Fruit fly (Drosophila melanogaster) whole organism, embryonic: ENCODE data around the gene PGRP-LA.

ENCODE experiments used
- Aef1 ChIP-seq: fragments of 200-800 bp; sonication (Bioruptor generic); IDR thresholded peaks from 3 replicates; pipeline ENCODE4 v1.3.6; 2022; ENCODE audit warnings: missing biosample characterization, missing genetic modification characterization
- B-H1 ChIP-seq: fragments of 200-800 bp; sonication (Bioruptor generic); IDR thresholded peaks from 3 replicates; pipeline ENCODE4 v1.3.6; 2022; ENCODE audit warnings: missing biosample characterization, missing genetic modification characterization
- Bdp1 ChIP-seq: fragments of 200-800 bp; sonication (Bioruptor generic); optimal IDR thresholded peaks from 3 replicates; lab custom pipeline; 2016; ENCODE audit warnings: missing biosample characterization, missing genetic modification characterization
- Bgb ChIP-seq: fragments of 200-800 bp; sonication (Bioruptor generic); IDR thresholded peaks from 2 replicates; pipeline ENCODE4 v1.3.6; 2022; ENCODE audit warnings: missing biosample characterization, missing genetic modification characterization; ENCODE audit not compliant: partially characterized antibody
- CG10147 ChIP-seq: fragments of 200-800 bp; sonication (Bioruptor generic); optimal IDR thresholded peaks from 2 replicates; lab custom pipeline; 2019; ENCODE audit warnings: missing biosample characterization, mild to moderate bottlenecking, missing genetic modification characterization, moderate library complexity
- CG12071 ChIP-seq: fragments of 200-800 bp; sonication (Bioruptor generic); optimal IDR thresholded peaks from 3 replicates; lab custom pipeline; 2018; ENCODE audit warnings: missing biosample characterization, mild to moderate bottlenecking, missing genetic modification characterization
- CG12219 ChIP-seq: fragments of 200-800 bp; sonication (Bioruptor generic); optimal IDR thresholded peaks from 3 replicates; lab custom pipeline; 2018; ENCODE audit warnings: missing biosample characterization, mild to moderate bottlenecking, missing genetic modification characterization
- CG14014 ChIP-seq: fragments of 200-800 bp; sonication (Bioruptor generic); IDR thresholded peaks from 2 replicates; pipeline ENCODE4 v1.3.6; 2022; ENCODE audit warnings: missing biosample characterization, missing genetic modification characterization
- CG1647 ChIP-seq: fragments of 200-800 bp; sonication (Bioruptor generic); optimal IDR thresholded peaks from 3 replicates; lab custom pipeline; 2016; ENCODE audit warnings: missing biosample characterization, missing genetic modification characterization
- CG17612 ChIP-seq: fragments of 200-800 bp; sonication (Bioruptor generic); IDR thresholded peaks from 2 replicates; pipeline ENCODE4 v1.3.6; 2022; ENCODE audit warnings: missing biosample characterization, missing genetic modification characterization
- CG1792 ChIP-seq: fragments of 200-800 bp; sonication (Bioruptor generic); optimal IDR thresholded peaks from 2 replicates; lab custom pipeline; 2016; ENCODE audit warnings: missing biosample characterization, missing genetic modification characterization
- CG32772 ChIP-seq: fragments of 200-800 bp; sonication (Bioruptor generic); IDR thresholded peaks from 2 replicates; pipeline ENCODE4 v1.3.6; 2022; ENCODE audit warnings: missing biosample characterization, missing genetic modification characterization
- CG3281 ChIP-seq: fragments of 200-800 bp; sonication (Bioruptor generic); optimal IDR thresholded peaks from 3 replicates; lab custom pipeline; 2017; ENCODE audit warnings: missing biosample characterization, mild to moderate bottlenecking, missing genetic modification characterization
- CG4404 ChIP-seq: fragments of 200-800 bp; sonication (Bioruptor generic); IDR thresholded peaks from 2 replicates; pipeline ENCODE4 v1.3.6; 2022; ENCODE audit warnings: missing biosample characterization, missing genetic modification characterization
- CG6272 ChIP-seq: fragments of 200-800 bp; sonication (Bioruptor generic); IDR thresholded peaks from 2 replicates; pipeline ENCODE4 v1.3.6; 2022; ENCODE audit warnings: missing biosample characterization, missing genetic modification characterization
- Drgx ChIP-seq: fragments of 200-800 bp; sonication (Bioruptor generic); IDR thresholded peaks from 2 replicates; pipeline ENCODE4 v1.3.6; 2022; ENCODE audit warnings: missing biosample characterization, missing genetic modification characterization
- Eip74EF ChIP-seq, 2 experiments: fragments of 200-800 bp in 1 of 2; fragments of >200 bp in 1 of 2; sonication (Bioruptor generic) in 1 of 2; optimal IDR thresholded peaks; 2 replicates each; lab custom pipeline; 2017 to 2019; ENCODE audit warnings: missing biosample characterization in 2 of 2, missing genetic modification characterization in 2 of 2, mild to moderate bottlenecking in 1 of 2, moderate library complexity in 1 of 2
- Elba2 ChIP-seq: fragments of 200-800 bp; sonication (Bioruptor generic); optimal IDR thresholded peaks from 3 replicates; lab custom pipeline; 2016; ENCODE audit warnings: missing biosample characterization, missing genetic modification characterization
- H2.0 ChIP-seq: fragments of 200-800 bp; sonication (Bioruptor generic); IDR thresholded peaks from 2 replicates; pipeline ENCODE4 v1.3.6; 2022; ENCODE audit warnings: missing biosample characterization, missing genetic modification characterization
- Hr51 ChIP-seq, 2 experiments: fragments of 200-800 bp; sonication (Bioruptor generic); optimal IDR thresholded peaks; 2 replicates in 1 of 2; 3 replicates in 1 of 2; lab custom pipeline; 2016 to 2018; ENCODE audit warnings: missing biosample characterization in 2 of 2, missing genetic modification characterization in 2 of 2, mild to moderate bottlenecking in 1 of 2, moderate library complexity in 1 of 2
- Mes4 ChIP-seq: fragments of 200-800 bp; sonication (Bioruptor generic); optimal IDR thresholded peaks from 2 replicates; lab custom pipeline; 2016; ENCODE audit warnings: missing biosample characterization, missing genetic modification characterization
- Myb ChIP-seq: fragments of 200-800 bp; sonication (Bioruptor generic); optimal IDR thresholded peaks from 2 replicates; lab custom pipeline; 2016; ENCODE audit warnings: missing biosample characterization, missing genetic modification characterization
- PHDP ChIP-seq: fragments of 200-800 bp; sonication (Bioruptor generic); optimal IDR thresholded peaks from 3 replicates; lab custom pipeline; 2018; ENCODE audit warnings: missing biosample characterization, mild to moderate bottlenecking, missing genetic modification characterization, moderate library complexity
- Sox100B ChIP-seq: fragments of 200-800 bp; sonication (Bioruptor generic); optimal IDR thresholded peaks from 3 replicates; lab custom pipeline; 2018; ENCODE audit warnings: missing biosample characterization, mild to moderate bottlenecking, missing genetic modification characterization
- Sry-δ ChIP-seq: fragments of 200-800 bp; sonication (Bioruptor generic); optimal IDR thresholded peaks from 2 replicates; lab custom pipeline; 2016; ENCODE audit warnings: missing biosample characterization, missing genetic modification characterization
- Vsx1 ChIP-seq: fragments of 200-800 bp; sonication (Bioruptor generic); optimal IDR thresholded peaks from 2 replicates; lab custom pipeline; 2017; ENCODE audit warnings: missing biosample characterization, mild to moderate bottlenecking, missing genetic modification characterization, missing genetic modification reagents
- ac ChIP-seq: fragments of 200-800 bp; sonication (Bioruptor generic); optimal IDR thresholded peaks from 3 replicates; lab custom pipeline; 2017; ENCODE audit warnings: missing biosample characterization, mild to moderate bottlenecking, missing genetic modification characterization
- aop ChIP-seq: fragments of 200-800 bp; sonication (Bioruptor generic); IDR thresholded peaks from 2 replicates; pipeline ENCODE4 v1.3.6; 2022; ENCODE audit warnings: missing biosample characterization, missing genetic modification characterization
- bowl ChIP-seq: fragments of 200-800 bp; sonication (Bioruptor generic); IDR thresholded peaks from 2 replicates; pipeline ENCODE4 v1.3.6; 2022; ENCODE audit warnings: missing biosample characterization, missing genetic modification characterization
- fd3F ChIP-seq: fragments of 200-800 bp; sonication (Bioruptor generic); optimal IDR thresholded peaks from 2 replicates; lab custom pipeline; 2018; ENCODE audit warnings: missing biosample characterization, mild to moderate bottlenecking, missing genetic modification characterization, moderate library complexity
- gcm ChIP-seq: fragments of 200-800 bp; sonication (Bioruptor generic); optimal IDR thresholded peaks from 2 replicates; lab custom pipeline; 2019; ENCODE audit warnings: missing biosample characterization, mild to moderate bottlenecking, missing genetic modification characterization, moderate library complexity
- grn ChIP-seq: fragments of 200-800 bp; sonication (Bioruptor generic); optimal IDR thresholded peaks from 3 replicates; lab custom pipeline; 2017; ENCODE audit warnings: missing biosample characterization, missing genetic modification characterization
- gsb ChIP-seq: fragments of 200-800 bp; sonication (Bioruptor generic); IDR thresholded peaks from 2 replicates; pipeline ENCODE4 v1.3.6; 2022; ENCODE audit warnings: missing biosample characterization, missing genetic modification characterization
- lab ChIP-seq: fragments of 200-800 bp; sonication (Bioruptor generic); optimal IDR thresholded peaks from 3 replicates; lab custom pipeline; 2017; ENCODE audit warnings: missing biosample characterization, missing genetic modification characterization, mild to moderate bottlenecking, moderate library complexity, missing genetic modification reagents
- lmd ChIP-seq: fragments of 200-800 bp; sonication (Bioruptor generic); IDR thresholded peaks from 2 replicates; pipeline ENCODE4 v1.3.6; 2022; ENCODE audit warnings: missing biosample characterization, missing genetic modification characterization
- nerfin-2 ChIP-seq: fragments of 200-800 bp; sonication (Bioruptor generic); IDR thresholded peaks from 2 replicates; pipeline ENCODE4 v1.3.6; 2022; ENCODE audit warnings: missing biosample characterization, missing genetic modification characterization; ENCODE audit not compliant: partially characterized antibody
- pan ChIP-seq, 4 experiments: fragments of >200 bp in 3 of 4; fragments of 200-800 bp in 1 of 4; sonication (Bioruptor generic) in 1 of 4; optimal IDR thresholded peaks in 3 of 4; IDR thresholded peaks in 1 of 4; 2 replicates each; pipeline versions ENCODE4 v1.3.6 to Lab custom; 2017 to 2022; ENCODE audit warnings: missing biosample characterization in 2 of 4, missing genetic modification characterization in 2 of 4, mixed read lengths in 1 of 4
- pzg ChIP-seq: fragments of 200-800 bp; sonication (Bioruptor generic); optimal IDR thresholded peaks from 3 replicates; lab custom pipeline; 2018; ENCODE audit warnings: missing biosample characterization, mild to moderate bottlenecking, missing genetic modification characterization, moderate library complexity
- ranshi ChIP-seq: fragments of 200-800 bp; sonication (Bioruptor generic); IDR thresholded peaks from 2 replicates; pipeline ENCODE4 v1.3.6; 2022; ENCODE audit warnings: missing biosample characterization, missing genetic modification characterization
- repo ChIP-seq: fragments of 200-800 bp; sonication (Bioruptor generic); optimal IDR thresholded peaks from 2 replicates; lab custom pipeline; 2016; ENCODE audit warnings: missing biosample characterization, missing genetic modification characterization
- salm ChIP-seq: fragments of 200-800 bp; sonication (Bioruptor generic); optimal IDR thresholded peaks from 2 replicates; lab custom pipeline; 2018; ENCODE audit warnings: missing biosample characterization, mild to moderate bottlenecking, missing genetic modification characterization
- sc ChIP-seq, 3 experiments: fragments of >200 bp in 2 of 3; fragments of 200-800 bp in 1 of 3; sonication (Bioruptor generic) in 1 of 3; optimal IDR thresholded peaks; 2 replicates in 2 of 3; 3 replicates in 1 of 3; lab custom pipeline; 2017; ENCODE audit warnings: mild to moderate bottlenecking in 1 of 3, missing biosample characterization in 1 of 3, missing genetic modification characterization in 1 of 3, missing genetic modification reagents in 1 of 3
- sens ChIP-seq: fragments of 200-800 bp; sonication (Bioruptor generic); peaks from one replicate; lab custom pipeline; 2016; ENCODE audit warnings: missing biosample characterization, missing genetic modification characterization
- seq ChIP-seq: fragments of 200-800 bp; sonication (Bioruptor generic); IDR thresholded peaks from 2 replicates; pipeline ENCODE4 v1.3.6; 2022; ENCODE audit warnings: missing biosample characterization, missing genetic modification characterization
- sna ChIP-seq: fragments of 200-800 bp; sonication (Bioruptor generic); IDR thresholded peaks from 2 replicates; pipeline ENCODE4 v1.3.6; 2022; ENCODE audit warnings: missing biosample characterization, missing genetic modification characterization; ENCODE audit not compliant: partially characterized antibody
- tna ChIP-seq: fragments of 200-800 bp; sonication (Bioruptor generic); IDR thresholded peaks from 2 replicates; pipeline ENCODE4 v1.3.6; 2022; ENCODE audit warnings: missing biosample characterization, missing genetic modification characterization; ENCODE audit not compliant: partially characterized antibody
- twi ChIP-seq: fragments of 200-800 bp; optimal IDR thresholded peaks from 2 replicates; lab custom pipeline; 2019; ENCODE audit warnings: missing biosample characterization, mild to moderate bottlenecking, missing genetic modification characterization, moderate library complexity
- vvl ChIP-seq: fragments of 200-800 bp; sonication (Bioruptor generic); IDR thresholded peaks from 2 replicates; pipeline ENCODE4 v1.3.6; 2022; ENCODE audit warnings: missing biosample characterization, missing genetic modification characterization
- zen ChIP-seq: fragments of 200-800 bp; sonication (Bioruptor generic); optimal IDR thresholded peaks from 3 replicates; lab custom pipeline; 2018; ENCODE audit warnings: missing biosample characterization, mild to moderate bottlenecking, missing genetic modification characterization, moderate library complexity

The PGRP-LA gene

dm6 chr3L:9370907-9371365, 36.8 kb downstream of the PGRP-LA start, which contains the start of gene Fdx1 (continued):
- TF ChIP-seq Myb (GFP tag; lab: Kevin White, UChicago) = no peak
- peak; percentile 24 for TF ChIP-seq CG3281
- no peak for TF ChIP-seq salm (tag; lab: Kevin White, UChicago)
- no peak for TF ChIP-seq sc (optimal IDR thresholded peaks at IDR 0.05; lab: Kevin White, UChicago)
- no peak for TF ChIP-seq sc (GFP tag; optimal IDR thresholded peaks at IDR 0.05; lab: Kevin White, UChicago)
- no peak for TF ChIP-seq CG4404 (GFP tag; lab: Robert Waterston, UW)
- TF ChIP-seq lab (GFP tag; lab: Kevin White, UChicago) = no peak
- TF ChIP-seq repo = no peak
- TF ChIP-seq gcm (GFP tag; lab: Kevin White, UChicago) = peak; percentile 22
- peak; percentile 20; the same call in 1 of the 2 replicates for TF ChIP-seq vvl (GFP tag; lab: Robert Waterston, UW)
- TF ChIP-seq Drgx (GFP tag; lab: Robert Waterston, UW) = no peak
- TF ChIP-seq Mes4 (GFP tag; lab: Kevin White, UChicago) = no peak
- no peak for TF ChIP-seq Bdp1 (GFP tag; lab: Kevin White, UChicago)
- TF ChIP-seq bowl (GFP tag; lab: Robert Waterston, UW) = no peak
- peak; percentile 16 for TF ChIP-seq fd3F
- no peak for TF ChIP-seq zen (tag; lab: Kevin White, UChicago)
- TF ChIP-seq pan (optimal IDR thresholded peaks at IDR 0.05; lab: Kevin White, UChicago) = no peak
- TF ChIP-seq pan (GFP tag; optimal IDR thresholded peaks at IDR 0.05 in 1 of 2, IDR thresholded peaks at IDR 0.05 in 1 of 2) = peak in 1 of 2 experiments; percentile 15
- TF ChIP-seq lmd (GFP tag; lab: Robert Waterston, UW) = no peak; the same call in 1 of the 2 replicates
- TF ChIP-seq tna (GFP tag; lab: Robert Waterston, UW) = no peak
- no peak for TF ChIP-seq CG1792 (GFP tag; lab: Kevin White, UChicago)
- TF ChIP-seq CG14014 (GFP tag; lab: Robert Waterston, UW) = 0 out of 2 replicates have a peak, but pooled peaks have one; percentile 39
- peak; percentile 33; the same call in 1 of the 2 replicates for TF ChIP-seq Bgb
- TF ChIP-seq Elba2 (GFP tag; lab: Kevin White, UChicago) = no peak
- peak; percentile 46 for TF ChIP-seq CG10147
- peak; percentile 68 for TF ChIP-seq Aef1 (GFP tag; lab: Robert Waterston, UW)
- no peak for TF ChIP-seq B-H1 (GFP tag; lab: Robert Waterston, UW)
- TF ChIP-seq CG1647 = no peak
- no peak for TF ChIP-seq Vsx1 (GFP tag; lab: Kevin White, UChicago)
- TF ChIP-seq Sox100B (GFP tag; lab: Kevin White, UChicago) = peak; percentile 23
- peak; percentile 70 for TF ChIP-seq Sry-δ
- TF ChIP-seq Hr51 (GFP tag; optimal IDR thresholded peaks at IDR 0.05; lab: Kevin White, UChicago) = peak in 1 of 2 experiments; percentile 51
- TF ChIP-seq seq = no peak
- peak; percentile 75 for TF ChIP-seq sens (GFP tag; lab: Kevin White, UChicago)
- peak; percentile 77 for TF ChIP-seq sna (GFP tag; lab: Robert Waterston, UW)
- TF ChIP-seq aop = no peak
- TF ChIP-seq CG12071 (GFP tag; lab: Kevin White, UChicago) = no peak
- TF ChIP-seq CG32772 (GFP tag; lab: Robert Waterston, UW) = no peak; the same call in 1 of the 2 replicates
- TF ChIP-seq ac (GFP tag; lab: Kevin White, UChicago) = no peak
- no peak for TF ChIP-seq CG17612 (GFP tag; lab: Robert Waterston, UW)
- TF ChIP-seq H2.0 (GFP tag; lab: Robert Waterston, UW) = peak; percentile 47; the same call in 1 of the 2 replicates
- no peak for TF ChIP-seq CG12219 (GFP tag; lab: Kevin White, UChicago)
- TF ChIP-seq gsb = no peak
- no peak for TF ChIP-seq nerfin-2 (GFP tag; lab: Robert Waterston, UW)
- TF ChIP-seq CG6272 = peak; percentile 31; the same call in 1 of the 2 replicates
- TF ChIP-seq ranshi (GFP tag; lab: Robert Waterston, UW) = peak; percentile 37; the same call in 1 of the 2 replicates
- peak; percentile 31 for TF ChIP-seq PHDP (tag; lab: Kevin White, UChicago)
- no peak for TF ChIP-seq Eip74EF (GFP tag; optimal IDR thresholded peaks at IDR 0.05; lab: Kevin White, UChicago)
- peak; percentile 45 for TF ChIP-seq pzg (GFP tag; lab: Kevin White, UChicago)
- TF ChIP-seq grn = no peak
- no peak for TF ChIP-seq twi (tag; lab: Kevin White, UChicago)
